Worm (Caenorhabditis elegans): ENCODE results near the gene sgt-1.

DNA sequence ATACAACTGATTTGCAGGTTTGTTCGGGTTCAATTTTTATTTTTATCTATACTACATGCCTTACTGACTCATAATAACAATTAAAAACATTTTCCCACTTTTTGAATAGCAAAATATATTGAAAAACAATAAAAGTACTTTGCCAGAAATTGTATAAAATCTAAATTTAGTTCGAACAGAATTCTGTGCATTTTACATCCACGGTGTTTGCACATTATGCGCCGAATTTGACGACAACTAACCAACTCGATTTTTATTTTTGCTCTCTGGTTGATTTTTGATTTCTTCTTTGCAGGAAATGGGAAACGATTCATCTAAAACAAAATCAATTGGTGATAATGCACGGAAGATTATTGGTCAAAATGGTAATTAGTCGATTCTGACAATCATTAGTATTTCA, 43.2 kb upstream of the sgt-1 start:
- TF ChIP-seq flt-1 (GFP tag; IDR thresholded peaks at IDR 0.05) (no peak), cog-1 (tag; optimal IDR thresholded peaks at IDR 0.05) (no peak)

All from whole organism, midembryonic.